Fruit fly (Drosophila melanogaster): Measurements from ENCODE around the gene spel1.

spel1 gene

DNA sequence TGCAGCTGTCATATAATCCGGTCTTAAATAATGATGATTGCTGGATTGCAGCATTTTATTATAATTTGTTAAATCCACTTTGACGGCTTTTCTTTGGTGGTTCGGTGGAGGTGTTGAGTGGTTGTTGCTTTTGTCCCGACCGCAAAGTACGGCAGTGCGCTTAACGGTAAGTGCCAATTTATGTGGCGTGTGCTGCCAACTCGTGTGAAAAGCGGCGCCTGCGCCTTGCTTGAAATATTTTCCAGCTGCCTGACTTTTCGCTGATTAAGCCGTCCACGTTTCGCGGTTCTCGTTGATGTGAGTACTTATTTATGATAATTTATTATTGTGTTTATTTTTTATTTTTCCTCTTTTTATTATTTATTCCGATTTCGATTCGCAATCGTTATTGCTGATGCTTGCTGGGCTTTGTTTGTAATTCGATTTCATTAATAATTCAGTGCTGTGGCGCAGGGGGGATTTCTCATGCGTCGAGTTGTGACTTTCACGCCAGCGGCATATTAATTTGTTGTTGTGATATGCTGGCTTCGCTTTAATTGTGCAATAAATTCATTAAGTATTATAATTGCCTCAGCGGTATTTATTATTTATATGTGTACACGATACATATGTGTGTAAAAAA is 46.6 kb downstream of the spel1 start:
- TF ChIP-seq CTCF (optimal IDR thresholded peaks at IDR 0.05) (no peak), CG8478 (optimal IDR thresholded peaks at IDR 0.05) (no peak)

DNA sequence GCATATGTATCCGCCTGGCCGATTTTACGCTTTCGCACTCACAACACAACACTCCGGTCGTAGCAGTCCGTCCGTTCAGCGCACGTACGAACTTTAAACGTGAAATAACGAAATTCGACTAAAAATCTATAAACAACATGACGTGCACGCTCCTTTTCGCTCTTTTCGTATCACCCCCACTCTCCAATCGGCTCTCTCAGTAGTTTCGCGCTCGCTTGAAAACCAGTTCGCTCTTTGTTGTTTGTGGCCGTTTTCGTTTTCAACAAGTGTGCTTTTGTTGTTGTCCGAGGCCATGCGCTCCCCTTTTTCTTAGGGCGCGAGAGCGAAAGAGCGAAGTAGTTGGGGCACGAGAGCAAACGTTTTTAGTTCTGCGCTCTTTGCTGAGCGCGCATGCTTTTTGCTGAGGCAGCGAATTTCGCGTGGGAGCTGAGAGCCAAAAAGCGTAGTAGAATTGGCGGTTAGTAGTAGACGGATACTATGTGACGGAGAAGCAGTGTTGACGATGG is 47.6 kb downstream of the spel1 start, which contains the start of gene elB:
TSS of gene elB (minus strand) at position 122 of the 506 bp plus-strand sequence.
- TF ChIP-seq CTCF (optimal IDR thresholded peaks at IDR 0.05): no peak
- TF ChIP-seq CG8478 (optimal IDR thresholded peaks at IDR 0.05): no peak

DNA sequence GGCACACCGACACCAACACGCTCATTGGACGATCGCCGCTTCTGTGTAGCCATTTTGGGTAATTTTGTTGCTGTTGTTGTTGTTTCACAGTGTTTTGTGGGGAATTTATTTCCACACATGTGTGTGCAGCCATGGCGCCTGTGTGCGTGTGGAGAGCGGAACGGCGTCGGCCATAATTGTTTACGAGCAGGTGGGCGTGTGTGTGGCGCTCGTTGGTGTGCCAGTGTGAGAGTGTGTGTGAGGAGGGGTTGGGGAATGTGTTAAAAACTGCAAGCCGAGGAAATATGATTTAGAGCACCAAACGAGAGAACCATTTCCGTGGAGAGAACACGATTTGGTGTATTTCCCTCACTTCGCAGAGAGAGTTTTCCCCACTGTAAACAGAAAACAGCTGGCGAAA is 48.5 kb downstream of the spel1 start:
- TF ChIP-seq CG8478 (optimal IDR thresholded peaks at IDR 0.05): no peak
- TF ChIP-seq CTCF (optimal IDR thresholded peaks at IDR 0.05): no peak

DNA sequence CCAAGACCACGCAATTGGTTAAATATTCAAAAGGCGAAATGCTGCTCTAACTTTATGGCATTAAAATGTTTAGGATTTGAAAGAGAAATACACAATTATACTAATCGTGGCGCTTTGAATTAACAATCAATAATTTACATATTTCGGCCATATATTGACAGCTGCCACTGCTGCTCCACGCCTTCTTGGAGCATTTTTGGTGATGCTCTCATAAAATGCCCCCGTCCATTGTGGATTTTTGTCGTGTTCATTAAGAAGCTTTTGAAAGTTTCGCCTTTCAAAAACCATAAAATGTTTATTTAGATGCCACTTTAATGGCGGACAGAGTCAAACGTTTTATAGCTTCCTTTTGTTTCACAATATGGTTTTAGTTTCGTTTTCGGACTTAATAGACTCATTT is 49.2 kb downstream of the spel1 start:
- TF ChIP-seq CTCF (optimal IDR thresholded peaks at IDR 0.05): no peak
- no peak for TF ChIP-seq CG8478 (optimal IDR thresholded peaks at IDR 0.05)

DNA sequence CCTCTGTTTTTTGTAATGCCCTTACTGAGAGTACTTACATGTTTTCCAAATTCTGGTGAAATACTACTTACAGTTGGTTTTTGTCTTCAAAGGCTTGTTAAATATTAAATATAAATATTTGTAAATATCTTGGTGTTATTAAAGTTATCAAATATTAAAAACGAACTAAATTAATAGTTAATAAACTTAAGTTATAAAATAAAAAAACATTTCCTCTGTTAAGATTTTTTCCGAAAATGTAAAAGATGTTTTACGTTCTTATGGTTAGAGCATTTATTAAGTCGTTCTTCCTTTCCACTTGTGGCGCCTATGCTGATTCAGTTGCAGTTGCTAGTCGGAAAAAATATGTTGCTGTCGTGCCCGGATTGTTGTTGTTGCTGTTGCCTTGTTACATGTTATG is 51.5 kb downstream of the spel1 start:
- TF ChIP-seq CTCF (optimal IDR thresholded peaks at IDR 0.05) (no peak), CG8478 (optimal IDR thresholded peaks at IDR 0.05) (no peak)

DNA sequence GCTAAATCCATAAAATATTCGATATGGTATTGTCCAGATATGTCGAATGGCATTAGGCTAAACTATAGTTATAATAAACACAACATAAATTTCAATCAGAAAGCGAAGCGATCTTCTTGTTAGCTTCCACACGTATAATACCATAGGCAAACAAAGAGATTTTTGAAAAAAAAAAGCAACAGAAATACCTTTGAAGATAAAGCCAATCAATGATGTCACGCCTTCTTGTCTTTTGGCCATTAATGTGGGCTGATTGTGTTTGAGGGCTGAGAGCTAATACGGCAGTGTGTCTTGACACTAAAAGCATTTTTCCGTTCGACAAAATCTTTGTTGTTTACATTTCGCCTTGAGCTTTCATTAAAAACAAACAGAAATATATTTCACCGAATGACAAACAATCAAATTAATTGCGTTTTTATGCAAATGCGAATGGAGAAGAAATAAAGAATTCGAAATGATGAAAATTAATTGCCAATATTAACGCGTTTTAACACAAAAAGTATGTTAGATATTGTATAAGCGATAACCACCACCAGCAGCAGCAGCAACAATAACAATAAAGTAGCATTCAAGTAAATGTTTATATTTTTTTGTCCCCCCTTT is 52.5 kb downstream of the spel1 start:
- no peak for TF ChIP-seq CTCF (optimal IDR thresholded peaks at IDR 0.05)
